Fruit fly (Drosophila melanogaster): ENCODE data around the gene Drep4.
A peak's percentile ranks its signal among the peaks of the same experiment; 100 is the strongest.

Drep4 gene

DNA sequence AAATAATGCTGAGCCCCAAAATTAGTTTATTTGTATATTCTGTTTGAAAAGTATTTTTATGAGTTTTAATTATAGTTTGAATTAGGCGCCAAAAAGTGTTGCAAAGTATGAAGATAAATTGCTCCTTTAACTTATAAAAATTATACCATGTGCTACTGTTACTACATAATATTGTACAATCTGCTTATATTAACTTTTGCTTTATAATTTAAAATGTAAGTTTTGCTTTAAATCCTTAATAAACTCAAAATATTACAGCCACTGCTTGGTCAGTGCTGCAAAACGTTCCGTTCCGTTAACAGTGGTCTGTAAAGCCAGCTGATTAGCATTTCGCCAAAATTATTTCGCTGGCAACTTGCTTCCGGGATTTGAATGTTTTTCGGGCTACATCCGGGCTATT lies 3.4 kb upstream of the Drep4 start, which contains the start of gene CG31729 (continued):
- peak; percentile 44 for TF ChIP-seq esn (GFP tag; optimal IDR thresholded peaks at IDR 0.05)
- TF ChIP-seq achi (GFP tag; optimal IDR thresholded peaks at IDR 0.05) = no peak
- TF ChIP-seq Lpt (GFP tag; optimal IDR thresholded peaks at IDR 0.05) = no peak
- no peak for TF ChIP-seq CG4318 (GFP tag; optimal IDR thresholded peaks at IDR 0.05)
- TF ChIP-seq Blimp-1 (GFP tag; optimal IDR thresholded peaks at IDR 0.05) = no peak
- TF ChIP-seq CG16779 (tag; optimal IDR thresholded peaks at IDR 0.05) = no peak
- no peak for TF ChIP-seq Sox14 (GFP tag; optimal IDR thresholded peaks at IDR 0.05)
- no peak for TF ChIP-seq Hr4 (GFP tag; optimal IDR thresholded peaks at IDR 0.05)
- no peak for TF ChIP-seq CG11294 (GFP tag; IDR thresholded peaks at IDR 0.05)
- no peak for TF ChIP-seq CG7368 (GFP tag; optimal IDR thresholded peaks at IDR 0.05)
- TF ChIP-seq CG31627 (GFP tag; optimal IDR thresholded peaks at IDR 0.05) = peak; percentile 23
- no peak for TF ChIP-seq fd85E (GFP tag; optimal IDR thresholded peaks at IDR 0.05)
- no peak for TF ChIP-seq fd59A (GFP tag; optimal IDR thresholded peaks at IDR 0.05)
- no peak for TF ChIP-seq dsx (GFP tag; optimal IDR thresholded peaks at IDR 0.05; ENCODE audit: poor library complexity, severe bottlenecking)
- TF ChIP-seq Sox102F (GFP tag; optimal IDR thresholded peaks at IDR 0.05) = peak; percentile 3

DNA sequence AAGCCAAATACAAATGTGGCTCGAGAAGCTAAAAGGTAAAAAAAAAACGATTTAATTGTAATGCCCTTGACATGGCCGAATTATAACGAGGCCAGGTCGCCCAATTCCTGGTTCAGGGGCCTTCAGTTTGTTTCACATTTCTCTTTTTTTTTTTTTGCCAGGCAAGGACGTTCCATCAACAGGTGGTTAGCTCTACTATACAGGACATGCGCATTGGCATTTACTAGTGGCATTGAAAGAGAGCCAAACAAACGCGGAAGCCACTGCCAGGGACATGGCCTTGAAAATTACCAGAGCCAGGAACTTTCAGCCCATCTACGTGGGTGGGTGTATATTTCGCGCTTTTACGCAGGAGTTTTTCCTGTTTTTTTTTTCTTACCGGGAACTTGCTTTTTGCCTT lies 471 bp downstream of the Drep4 start:
- no peak for TF ChIP-seq fd59A (GFP tag; optimal IDR thresholded peaks at IDR 0.05)
- no peak for TF ChIP-seq OdsH (GFP tag; optimal IDR thresholded peaks at IDR 0.05)
- no peak for TF ChIP-seq eg (GFP tag; IDR thresholded peaks at IDR 0.05)
- TF ChIP-seq CG16779 (tag; optimal IDR thresholded peaks at IDR 0.05) = no peak
- no peak for TF ChIP-seq CG6276 (GFP tag; optimal IDR thresholded peaks at IDR 0.05)
- no peak for TF ChIP-seq topi (GFP tag; optimal IDR thresholded peaks at IDR 0.05)
- TF ChIP-seq CG9139 (GFP tag; optimal IDR thresholded peaks at IDR 0.05) = no peak
- TF ChIP-seq CG4318 (GFP tag; optimal IDR thresholded peaks at IDR 0.05) = no peak
- no peak for TF ChIP-seq esn (GFP tag; optimal IDR thresholded peaks at IDR 0.05)
- no peak for TF ChIP-seq fkh (GFP tag; optimal IDR thresholded peaks at IDR 0.05)
- no peak for TF ChIP-seq Eip75B (GFP tag; optimal IDR thresholded peaks at IDR 0.05)
- TF ChIP-seq Ets96B (tag; optimal IDR thresholded peaks at IDR 0.05) = no peak
- TF ChIP-seq achi (GFP tag; optimal IDR thresholded peaks at IDR 0.05) = no peak
- no peak for TF ChIP-seq CG6854 (GFP tag; optimal IDR thresholded peaks at IDR 0.05)
- no peak for TF ChIP-seq CG1621 (tag; optimal IDR thresholded peaks at IDR 0.05)
- no peak for TF ChIP-seq Smox (GFP tag; optimal IDR thresholded peaks at IDR 0.05)
- TF ChIP-seq CG7368 (GFP tag; optimal IDR thresholded peaks at IDR 0.05) = no peak

DNA sequence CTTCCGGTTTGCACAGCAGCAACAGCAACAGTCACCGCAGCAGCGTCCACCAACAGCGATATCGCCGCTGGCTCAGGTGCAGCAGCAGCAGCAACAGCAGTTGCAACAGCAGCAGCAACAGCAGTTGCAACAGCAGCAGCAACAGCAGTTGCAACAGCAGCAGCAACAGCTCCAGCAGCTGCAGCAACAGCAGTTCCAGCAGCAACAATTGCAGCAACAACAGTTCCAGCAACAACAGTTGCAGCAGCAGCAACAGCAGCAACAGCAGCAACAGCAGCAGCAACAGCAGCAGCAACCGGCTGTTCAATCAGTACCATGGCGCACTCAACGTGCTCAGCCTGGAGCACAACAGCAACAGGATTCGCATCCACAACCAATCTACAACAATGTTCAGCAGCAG lies 13.7 kb downstream of the Drep4 start:
- TF ChIP-seq CG3919 (GFP tag; optimal IDR thresholded peaks at IDR 0.05) (peak; percentile 79), Sox102F (GFP tag; optimal IDR thresholded peaks at IDR 0.05) (no peak), CG4318 (GFP tag; optimal IDR thresholded peaks at IDR 0.05) (no peak), svp (GFP tag) (no peak), eg (GFP tag; IDR thresholded peaks at IDR 0.05) (no peak), CG3032 (tag; optimal IDR thresholded peaks at IDR 0.05) (no peak), Sox14 (GFP tag; optimal IDR thresholded peaks at IDR 0.05) (no peak)

DNA sequence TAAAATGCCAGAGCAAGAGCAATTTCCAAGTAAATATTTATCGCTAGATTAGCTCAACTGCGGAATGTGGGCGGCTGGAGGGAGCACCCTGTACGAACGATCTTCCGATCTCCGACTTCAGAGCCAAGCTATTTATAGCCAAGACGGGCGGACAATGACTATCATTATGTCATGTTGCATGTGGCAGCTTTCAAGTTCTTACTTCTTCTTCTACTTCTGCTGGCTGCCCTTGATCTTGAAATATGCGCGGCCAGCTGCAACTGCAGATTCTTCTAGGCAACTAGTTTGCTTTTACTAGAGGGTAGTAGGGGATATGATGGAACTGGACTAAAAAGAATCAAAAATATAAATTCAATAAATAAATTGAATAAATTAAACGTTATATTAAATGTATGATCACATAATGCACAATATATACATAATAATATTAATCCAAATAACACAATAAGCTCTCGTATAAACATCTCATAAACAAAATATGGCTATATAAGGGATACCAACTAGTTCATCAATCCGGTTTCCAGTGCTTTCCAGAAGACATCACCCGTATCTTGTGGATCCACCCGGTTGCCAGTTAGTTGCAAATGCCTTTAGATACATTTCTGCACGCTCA lies 18.1 kb downstream of the Drep4 start:
- TF ChIP-seq ss (GFP tag; optimal IDR thresholded peaks at IDR 0.05) (peak; percentile 54 to 65), svp (GFP tag) (no peak), CG8319 (GFP tag; optimal IDR thresholded peaks at IDR 0.05) (no peak), CG16779 (tag; optimal IDR thresholded peaks at IDR 0.05) (no peak), Blimp-1 (GFP tag; optimal IDR thresholded peaks at IDR 0.05) (no peak), spab (GFP tag; optimal IDR thresholded peaks at IDR 0.05) (peak; percentile 33), CG6163 (GFP tag; IDR thresholded peaks at IDR 0.05) (no peak), CG6808 (GFP tag; optimal IDR thresholded peaks at IDR 0.05) (peak; percentile 51), Ets96B (tag; optimal IDR thresholded peaks at IDR 0.05) (peak; percentile 55), Eip93F (GFP tag; optimal IDR thresholded peaks at IDR 0.05) (no peak), Lpt (GFP tag; optimal IDR thresholded peaks at IDR 0.05) (peak; percentile 55), CG10669 (GFP tag; optimal IDR thresholded peaks at IDR 0.05) (peak; percentile 26), topi (GFP tag; optimal IDR thresholded peaks at IDR 0.05) (no peak), CG11902 (GFP tag; optimal IDR thresholded peaks at IDR 0.05) (no peak), Met (GFP tag; optimal IDR thresholded peaks at IDR 0.05) (no peak), CG3032 (tag; optimal IDR thresholded peaks at IDR 0.05) (peak; percentile 70), CG3919 (GFP tag; optimal IDR thresholded peaks at IDR 0.05) (peak; percentile 17), acj6 (GFP tag; optimal IDR thresholded peaks at IDR 0.05) (peak; percentile 19), CG15336 (GFP tag; IDR thresholded peaks at IDR 0.05) (peak; percentile 70), CG32006 (GFP tag; optimal IDR thresholded peaks at IDR 0.05) (peak; percentile 72), CG6854 (GFP tag; optimal IDR thresholded peaks at IDR 0.05) (no peak), CG10631 (GFP tag; optimal IDR thresholded peaks at IDR 0.05) (peak; percentile 51), Ets21C (GFP tag; optimal IDR thresholded peaks at IDR 0.05) (no peak), fd85E (GFP tag; optimal IDR thresholded peaks at IDR 0.05) (no peak), Gug (GFP tag; IDR thresholded peaks at IDR 0.05) (peak; percentile 31; the same call in 1 of the 2 replicates), Eip75B (GFP tag; optimal IDR thresholded peaks at IDR 0.05) (no peak)

All from whole organism, prepupa.